Worm (Caenorhabditis elegans): Measurements from ENCODE around the gene mes-2.

Gene mes-2

ce11 chrII:14351352-14351751 lies 32.4 kb upstream of the mes-2 start:
- TF ChIP-seq nhr-76 (tag; optimal IDR thresholded peaks at IDR 0.05) (no peak), ces-1 (GFP tag; optimal IDR thresholded peaks at IDR 0.05) (no peak), nhr-12 (tag; optimal IDR thresholded peaks at IDR 0.05) (no peak)

ce11 chrII:14357936-14358416 lies 25.8 kb upstream of the mes-2 start, which contains the start of the genes agl-1 and pfs-2:
Gene agl-1 (minus strand): TSS chrII:14358113.
Gene pfs-2 (plus strand): TSS chrII:14358366.
- TF ChIP-seq snpc-4 (tag; optimal IDR thresholded peaks at IDR 0.05) (no peak), ham-2 (GFP tag; optimal IDR thresholded peaks at IDR 0.05) (no peak), hlh-1 (tag; optimal IDR thresholded peaks at IDR 0.05) (peak; percentile 48), ceh-39 (tag; optimal IDR thresholded peaks at IDR 0.05) (peak; percentile 72), ces-1 (GFP tag; optimal IDR thresholded peaks at IDR 0.05) (peak; percentile 51), pha-4 (tag; optimal IDR thresholded peaks at IDR 0.05) (peak; percentile 57), nhr-76 (tag; optimal IDR thresholded peaks at IDR 0.05) (no peak), nhr-28 (tag; optimal IDR thresholded peaks at IDR 0.05) (no peak), lsy-2 (tag; optimal IDR thresholded peaks at IDR 0.05) (peak; percentile 85), mep-1 (tag; optimal IDR thresholded peaks at IDR 0.05) (peak; percentile 82), M03D4.4 (tag; optimal IDR thresholded peaks at IDR 0.05) (peak; percentile 50), sptf-1 (tag; optimal IDR thresholded peaks at IDR 0.05) (peak; percentile 55), nhr-12 (tag; optimal IDR thresholded peaks at IDR 0.05) (no peak), blmp-1 (tag; optimal IDR thresholded peaks at IDR 0.05) (no peak), zip-8 (tag; optimal IDR thresholded peaks at IDR 0.05) (no peak), mls-2 (tag; optimal IDR thresholded peaks at IDR 0.05) (peak; percentile 35), nhr-237 (tag; optimal IDR thresholded peaks at IDR 0.05) (peak; percentile 76), lin-13 (tag; optimal IDR thresholded peaks at IDR 0.05) (peak; percentile 49), bed-3 (GFP tag; optimal IDR thresholded peaks at IDR 0.05) (no peak), ceh-43 (GFP tag; optimal IDR thresholded peaks at IDR 0.05) (peak; percentile 46), unc-120 (tag; optimal IDR thresholded peaks at IDR 0.05; ENCODE audit: poor library complexity, severe bottlenecking) (peak; percentile 12), elt-1 (tag; optimal IDR thresholded peaks at IDR 0.05; ENCODE audit: borderline replicate concordance, insufficient read depth) (no peak)

- TF ChIP-seq mep-1 (tag; optimal IDR thresholded peaks at IDR 0.05) (no peak), flh-1 (GFP tag; optimal IDR thresholded peaks at IDR 0.05) (no peak), cnd-1 (tag; optimal IDR thresholded peaks at IDR 0.05) (no peak), ztf-11 (tag; optimal IDR thresholded peaks at IDR 0.05) (no peak), nhr-237 (tag; optimal IDR thresholded peaks at IDR 0.05) (no peak), hlh-1 (tag; optimal IDR thresholded peaks at IDR 0.05) (no peak)
Observed at ce11 chrII:14359007-14359406, 24.8 kb upstream of the mes-2 start.

ce11 chrII:14360675-14361074 lies 23.1 kb upstream of the mes-2 start:
- TF ChIP-seq nhr-12 (tag; optimal IDR thresholded peaks at IDR 0.05) = no peak

ce11 chrII:14361719-14362118 lies 22.1 kb upstream of the mes-2 start, which contains the start of gene tebp-1:
Gene tebp-1 (plus strand): TSS chrII:14362019.
- TF ChIP-seq snpc-4 (tag; optimal IDR thresholded peaks at IDR 0.05) (no peak), sptf-1 (tag; optimal IDR thresholded peaks at IDR 0.05) (no peak), unc-62 (GFP tag; optimal IDR thresholded peaks at IDR 0.05) (no peak), mls-2 (tag; optimal IDR thresholded peaks at IDR 0.05) (no peak), bed-3 (GFP tag; optimal IDR thresholded peaks at IDR 0.05) (no peak), elt-1 (tag; optimal IDR thresholded peaks at IDR 0.05; ENCODE audit: borderline replicate concordance, insufficient read depth) (no peak), ztf-11 (tag; optimal IDR thresholded peaks at IDR 0.05) (no peak), sem-2 (GFP tag; optimal IDR thresholded peaks at IDR 0.05) (no peak), ceh-43 (GFP tag; optimal IDR thresholded peaks at IDR 0.05) (no peak), ham-2 (GFP tag; optimal IDR thresholded peaks at IDR 0.05) (no peak), drap-1 (GFP tag; optimal IDR thresholded peaks at IDR 0.05) (no peak), hlh-1 (tag; optimal IDR thresholded peaks at IDR 0.05) (no peak), lsy-2 (tag; optimal IDR thresholded peaks at IDR 0.05) (no peak), flh-1 (GFP tag; optimal IDR thresholded peaks at IDR 0.05) (no peak), M03D4.4 (tag; optimal IDR thresholded peaks at IDR 0.05) (no peak), tbx-8 (GFP tag; optimal IDR thresholded peaks at IDR 0.05) (no peak), elt-3 (tag; optimal IDR thresholded peaks at IDR 0.05) (no peak), mab-5 (tag; optimal IDR thresholded peaks at IDR 0.05) (no peak)
